Worm (Caenorhabditis elegans) whole organism, late embryonic: ENCODE results near the gene F55H2.7.

Source experiments
- C08G9.2 ChIP-seq: sonication (generic microtip); optimal IDR thresholded peaks from 2 replicates; lab custom pipeline; 2016; ENCODE audit warnings: mild to moderate bottlenecking, missing genetic modification characterization, moderate library complexity, missing compliant biosample characterization
- K02D7.2 ChIP-seq: sonication (generic microtip); optimal IDR thresholded peaks from 2 replicates; lab custom pipeline; 2017; ENCODE audit warnings: mild to moderate bottlenecking, missing genetic modification characterization, missing compliant biosample characterization
- K09A11.1 ChIP-seq: sonication (generic microtip); optimal IDR thresholded peaks from 2 replicates; lab custom pipeline; 2017; ENCODE audit warnings: antibody characterized with exemption, mild to moderate bottlenecking, missing genetic modification characterization, missing compliant biosample characterization; ENCODE audit not compliant: insufficient read depth
- T23F11.4 ChIP-seq: fragments of 200-800 bp; sonication (Bioruptor generic); optimal IDR thresholded peaks from 2 replicates; lab custom pipeline; 2018; ENCODE audit warnings: mild to moderate bottlenecking, missing genetic modification characterization, missing compliant biosample characterization
- ama-1 ChIP-seq: fragments of 150-350 bp; optimal IDR thresholded peaks from 2 replicates; lab custom pipeline; 2014
- ceh-2 ChIP-seq: sonication (generic microtip); optimal IDR thresholded peaks from 2 replicates; lab custom pipeline; 2016; ENCODE audit warnings: missing genotype, missing genetic modification characterization, missing compliant biosample characterization
- ceh-24 ChIP-seq: sonication (generic microtip); optimal IDR thresholded peaks from 2 replicates; lab custom pipeline; 2016; ENCODE audit warnings: mild to moderate bottlenecking, missing genetic modification characterization, missing compliant biosample characterization
- ceh-30 ChIP-seq: fragments of 150-350 bp; optimal IDR thresholded peaks from 2 replicates; lab custom pipeline; 2014; ENCODE audit warnings: missing biosample characterization, missing genetic modification characterization
- ceh-31 ChIP-seq: sonication (generic microtip); optimal IDR thresholded peaks from 2 replicates; lab custom pipeline; 2016; ENCODE audit warnings: missing genetic modification characterization, missing compliant biosample characterization
- ceh-34 ChIP-seq: sonication (generic microtip); optimal IDR thresholded peaks from 2 replicates; lab custom pipeline; 2016; ENCODE audit warnings: mild to moderate bottlenecking, missing genetic modification characterization, missing compliant biosample characterization
- ceh-6 ChIP-seq: fragments of 200-800 bp; sonication (Bioruptor generic); optimal IDR thresholded peaks from 2 replicates; lab custom pipeline; 2018; ENCODE audit warnings: mild to moderate bottlenecking, missing genetic modification characterization, missing compliant biosample characterization
- ceh-9 ChIP-seq: sonication (generic microtip); optimal IDR thresholded peaks from 2 replicates; lab custom pipeline; 2016; ENCODE audit warnings: mild to moderate bottlenecking, missing genetic modification characterization, inconsistent platforms, missing compliant biosample characterization
- che-1 ChIP-seq: sonication (generic microtip); optimal IDR thresholded peaks from 2 replicates; lab custom pipeline; 2016; ENCODE audit warnings: mild to moderate bottlenecking, missing genetic modification characterization, missing compliant biosample characterization
- dmd-4 ChIP-seq: sonication (generic microtip); optimal IDR thresholded peaks from 2 replicates; lab custom pipeline; 2016; ENCODE audit warnings: borderline replicate concordance, missing genetic modification characterization, missing compliant biosample characterization
- dve-1 ChIP-seq: sonication (generic microtip); optimal IDR thresholded peaks from 2 replicates; lab custom pipeline; 2017; ENCODE audit warnings: antibody characterized with exemption, mild to moderate bottlenecking, missing genetic modification characterization, missing compliant biosample characterization
- elt-2 ChIP-seq: sonication (generic microtip); optimal IDR thresholded peaks from 2 replicates; lab custom pipeline; 2016; ENCODE audit warnings: missing genetic modification reagents, missing genetic modification characterization, missing compliant biosample characterization
- ets-4 ChIP-seq: sonication (generic microtip); optimal IDR thresholded peaks from 2 replicates; lab custom pipeline; 2016; ENCODE audit warnings: missing genetic modification characterization, missing compliant biosample characterization
- fkh-6 ChIP-seq: sonication (generic microtip); optimal IDR thresholded peaks from 2 replicates; lab custom pipeline; 2016; ENCODE audit warnings: missing genetic modification characterization, missing compliant biosample characterization
- hlh-13 ChIP-seq: fragments of 200-800 bp; sonication (Bioruptor generic); optimal IDR thresholded peaks from 2 replicates; lab custom pipeline; 2018; ENCODE audit warnings: mild to moderate bottlenecking, missing genetic modification characterization, missing compliant biosample characterization
- hlh-15 ChIP-seq: sonication (generic microtip); optimal IDR thresholded peaks from 2 replicates; lab custom pipeline; 2016; ENCODE audit warnings: missing genetic modification characterization, missing compliant biosample characterization
- hlh-6 ChIP-seq: sonication (generic microtip); optimal IDR thresholded peaks from 2 replicates; lab custom pipeline; 2016; ENCODE audit warnings: missing genotype, missing genetic modification characterization, missing compliant biosample characterization
- hlh-8 ChIP-seq: sonication (generic microtip); optimal IDR thresholded peaks from 2 replicates; lab custom pipeline; 2016; ENCODE audit warnings: missing genotype, missing genetic modification characterization, missing compliant biosample characterization
- madf-2 ChIP-seq: sonication (generic microtip); optimal IDR thresholded peaks from 2 replicates; lab custom pipeline; 2017; ENCODE audit warnings: missing genetic modification characterization, missing compliant biosample characterization
- mec-3 ChIP-seq: sonication (generic microtip); optimal IDR thresholded peaks from 2 replicates; lab custom pipeline; 2016; ENCODE audit warnings: borderline replicate concordance, missing genetic modification characterization, missing compliant biosample characterization
- nfya-1 ChIP-seq: sonication (generic microtip); optimal IDR thresholded peaks from 2 replicates; lab custom pipeline; 2017; ENCODE audit warnings: missing genetic modification characterization, mild to moderate bottlenecking, missing compliant biosample characterization, antibody characterized with exemption, moderate library complexity
- nhr-232 ChIP-seq: sonication (generic microtip); optimal IDR thresholded peaks from 2 replicates; lab custom pipeline; 2016; ENCODE audit warnings: missing genetic modification characterization, missing compliant biosample characterization
- odd-2 ChIP-seq: sonication (generic microtip); optimal IDR thresholded peaks from 2 replicates; lab custom pipeline; 2017; ENCODE audit warnings: antibody characterized with exemption, mild to moderate bottlenecking, missing genetic modification characterization, missing compliant biosample characterization
- pag-3 ChIP-seq: sonication (generic microtip); optimal IDR thresholded peaks from 2 replicates; lab custom pipeline; 2016; ENCODE audit warnings: missing compliant biosample characterization, missing genetic modification characterization, borderline replicate concordance
- pat-9 ChIP-seq: fragments of 200-800 bp; sonication (Bioruptor generic); optimal IDR thresholded peaks from 2 replicates; lab custom pipeline; 2018; ENCODE audit warnings: mild to moderate bottlenecking, missing genetic modification characterization, moderate library complexity, missing compliant biosample characterization
- pha-4 ChIP-seq: fragments of 150-350 bp; optimal IDR thresholded peaks from 2 replicates; lab custom pipeline; 2018; ENCODE audit warnings: missing biosample characterization, missing genetic modification reagents, missing genetic modification characterization
- pqm-1 ChIP-seq: sonication (generic microtip); optimal IDR thresholded peaks from 2 replicates; lab custom pipeline; 2016; ENCODE audit warnings: missing genetic modification characterization, missing compliant biosample characterization
- ref-2 ChIP-seq: sonication (generic microtip); optimal IDR thresholded peaks from 2 replicates; lab custom pipeline; 2016; ENCODE audit warnings: missing genetic modification characterization, missing compliant biosample characterization
- sox-2 ChIP-seq: fragments of 200-800 bp; sonication (Bioruptor generic); IDR thresholded peaks from 2 replicates; pipeline ENCODE4 v1.3.6; 2022; ENCODE audit warnings: missing genetic modification reagents, missing genetic modification characterization, missing compliant biosample characterization
- sox-4 ChIP-seq: sonication (generic microtip); optimal IDR thresholded peaks from 2 replicates; lab custom pipeline; 2017; ENCODE audit warnings: mild to moderate bottlenecking, missing genetic modification characterization, inconsistent platforms, missing compliant biosample characterization
- ttx-3 ChIP-seq: sonication (generic microtip); optimal IDR thresholded peaks from 2 replicates; lab custom pipeline; 2016; ENCODE audit warnings: missing genetic modification reagents, missing genetic modification characterization, missing compliant biosample characterization
- unc-42 ChIP-seq: sonication (generic microtip); optimal IDR thresholded peaks from 2 replicates; lab custom pipeline; 2016; ENCODE audit warnings: missing genotype, missing genetic modification characterization, missing compliant biosample characterization

F55H2.7 gene

ce11 chrIII:9483716-9484115 is 32.3 kb downstream of the F55H2.7 start:
- TF ChIP-seq fkh-6 (tag; lab: Kevin White, UChicago) (no peak), sox-4 (no peak), nfya-1 (tag; lab: Kevin White, UChicago) (peak; percentile 59), pha-4 (tag; lab: Kevin White, UChicago) (no peak), unc-42 (peak; percentile 54), hlh-15 (tag; lab: Kevin White, UChicago) (no peak), ama-1 (lab: Kevin White, UChicago) (no peak), ceh-30 (tag; lab: Kevin White, UChicago) (no peak), pqm-1 (tag; lab: Kevin White, UChicago) (no peak), ceh-9 (tag; lab: Kevin White, UChicago) (no peak), nhr-232 (tag; lab: Kevin White, UChicago) (no peak), pat-9 (tag; lab: Kevin White, UChicago) (no peak), ceh-31 (peak; percentile 56), K09A11.1 (tag; lab: Kevin White, UChicago) (no peak), madf-2 (tag; lab: Kevin White, UChicago) (no peak), C08G9.2 (tag; lab: Kevin White, UChicago) (no peak), ceh-34 (tag; lab: Kevin White, UChicago) (peak; percentile 32), K02D7.2 (no peak), dve-1 (no peak), hlh-8 (tag; lab: Kevin White, UChicago) (peak; percentile 80), ceh-6 (GFP tag; lab: Kevin White, UChicago) (no peak), che-1 (tag; lab: Kevin White, UChicago) (no peak), ets-4 (tag; lab: Kevin White, UChicago) (no peak), T23F11.4 (GFP tag; lab: Kevin White, UChicago) (no peak)

- TF ChIP-seq pag-3 (tag; lab: Kevin White, UChicago) (no peak), hlh-6 (tag; lab: Kevin White, UChicago) (no peak), odd-2 (tag; lab: Kevin White, UChicago) (no peak), hlh-8 (tag; lab: Kevin White, UChicago) (no peak), dmd-4 (tag; lab: Kevin White, UChicago) (no peak), hlh-13 (GFP tag; lab: Kevin White, UChicago) (no peak), hlh-15 (tag; lab: Kevin White, UChicago) (no peak), ceh-2 (tag; lab: Kevin White, UChicago) (no peak)
These were observed 33.5 kb downstream of the F55H2.7 start for ce11 chrIII:9482423-9482993.

ce11 chrIII:9476564-9476963 is 39.5 kb downstream of the F55H2.7 start:
- TF ChIP-seq ceh-31: no peak
- no peak for TF ChIP-seq hlh-6 (tag; lab: Kevin White, UChicago)
- no peak for TF ChIP-seq elt-2 (tag; lab: Kevin White, UChicago)
- TF ChIP-seq mec-3: no peak
- TF ChIP-seq ceh-24 (tag; lab: Kevin White, UChicago): no peak
- TF ChIP-seq sox-2 (GFP tag; lab: Robert Waterston, UW): no peak
- no peak for TF ChIP-seq ttx-3 (tag; lab: Kevin White, UChicago)

DNA sequence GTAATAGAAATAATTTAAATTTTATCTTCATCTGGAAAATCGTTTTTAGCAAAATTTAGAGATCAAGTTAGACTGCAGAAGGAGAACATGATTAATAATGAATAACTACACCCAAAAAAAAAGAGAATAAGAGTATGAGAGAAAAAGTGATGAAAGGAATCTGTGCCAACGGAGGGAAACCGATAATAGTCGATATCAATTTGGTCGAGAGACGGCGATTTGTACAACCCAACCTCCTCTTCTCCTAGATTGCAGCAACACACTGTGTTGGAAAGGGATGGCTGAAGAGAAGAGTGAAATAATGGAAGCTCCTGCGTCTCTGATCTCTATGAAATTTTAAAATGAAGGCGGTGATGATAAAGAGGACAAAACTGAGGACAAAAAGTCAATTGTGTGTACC is 41.5 kb downstream of the F55H2.7 start:
- no peak for TF ChIP-seq ref-2 (tag; lab: Kevin White, UChicago)
- TF ChIP-seq elt-2 (tag; lab: Kevin White, UChicago): peak; percentile 1
